Worm (Caenorhabditis elegans) whole organism, L1 larva: ENCODE data around the gene C07B5.2.

Experiments
- C04F5.9 ChIP-seq: sonication (generic microtip); optimal IDR thresholded peaks from 2 replicates; lab custom pipeline; 2016; ENCODE audit warnings: missing genetic modification characterization, missing compliant biosample characterization
- C34B4.2 ChIP-seq: sonication (generic microtip); optimal IDR thresholded peaks from 2 replicates; lab custom pipeline; 2017; ENCODE audit warnings: mild to moderate bottlenecking, missing genetic modification characterization, missing compliant biosample characterization
- F16B12.6 ChIP-seq: fragments of 150-350 bp; optimal IDR thresholded peaks from 2 replicates; lab custom pipeline; 2014; ENCODE audit warnings: missing biosample characterization, missing genetic modification characterization
- Y116A8C.19 ChIP-seq: sonication (generic microtip); optimal IDR thresholded peaks from 2 replicates; lab custom pipeline; 2016; ENCODE audit warnings: missing compliant biosample characterization, missing genetic modification characterization, borderline replicate concordance
- aha-1 ChIP-seq: fragments of 150-350 bp; optimal IDR thresholded peaks from 2 replicates; lab custom pipeline; 2014; ENCODE audit warnings: missing biosample characterization, missing genetic modification characterization
- aly-2 ChIP-seq: fragments of 150-350 bp; optimal IDR thresholded peaks from 2 replicates; lab custom pipeline; 2014; ENCODE audit warnings: missing biosample characterization, missing genetic modification characterization
- ama-1 ChIP-seq: fragments of 150-350 bp; optimal IDR thresholded peaks from 2 replicates; lab custom pipeline; 2014
- blmp-1 ChIP-seq: fragments of 150-350 bp; optimal IDR thresholded peaks from 2 replicates; lab custom pipeline; 2014; ENCODE audit warnings: missing biosample characterization, missing genetic modification characterization
- ceh-8 ChIP-seq: fragments of 200-800 bp; sonication (Bioruptor generic); optimal IDR thresholded peaks from 2 replicates; lab custom pipeline; 2018; ENCODE audit warnings: mild to moderate bottlenecking, missing genetic modification characterization, moderate library complexity, missing compliant biosample characterization
- ceh-90 ChIP-seq: sonication (generic microtip); optimal IDR thresholded peaks from 2 replicates; lab custom pipeline; 2016; ENCODE audit warnings: missing genetic modification characterization, missing compliant biosample characterization
- dsc-1 ChIP-seq: sonication (generic microtip); optimal IDR thresholded peaks from 2 replicates; lab custom pipeline; 2016; ENCODE audit warnings: mild to moderate bottlenecking, missing genetic modification characterization, missing compliant biosample characterization
- elt-2 ChIP-seq: sonication (generic microtip); optimal IDR thresholded peaks from 2 replicates; lab custom pipeline; 2016; ENCODE audit warnings: missing genetic modification characterization, mild to moderate bottlenecking, inconsistent platforms, missing compliant biosample characterization, missing genetic modification reagents
- elt-3 ChIP-seq, 6 experiments: fragments of 150-350 bp in 1 of 6; sonication (generic microtip); optimal IDR thresholded peaks; 2 replicates each; lab custom pipeline; 2017 to 2018; ENCODE audit warnings: missing biosample characterization in 6 of 6, missing genetic modification characterization in 6 of 6, inconsistent platforms in 1 of 6
- fkh-10 ChIP-seq: sonication (generic microtip); optimal IDR thresholded peaks from 2 replicates; lab custom pipeline; 2017; ENCODE audit warnings: missing biosample characterization, missing genetic modification reagents, missing genetic modification characterization
- fkh-4 ChIP-seq: sonication (generic microtip); optimal IDR thresholded peaks from 2 replicates; lab custom pipeline; 2016; ENCODE audit warnings: missing compliant biosample characterization, missing genetic modification characterization, borderline replicate concordance
- fkh-8 ChIP-seq: sonication (generic microtip); optimal IDR thresholded peaks from 2 replicates; lab custom pipeline; 2016; ENCODE audit warnings: mild to moderate bottlenecking, missing genetic modification characterization, missing compliant biosample characterization
- fos-1 ChIP-seq: fragments of 150-350 bp; optimal IDR thresholded peaks from 2 replicates; lab custom pipeline; 2014; ENCODE audit warnings: missing biosample characterization, missing genetic modification characterization
- grh-1 ChIP-seq: fragments of 200-800 bp; sonication (Bioruptor generic); IDR thresholded peaks from 2 replicates; pipeline ENCODE4 v1.3.6; 2022; ENCODE audit warnings: missing genetic modification reagents, missing genetic modification characterization, missing compliant biosample characterization
- hpl-2 ChIP-seq: fragments of 150-350 bp; optimal IDR thresholded peaks from 2 replicates; lab custom pipeline; 2014; ENCODE audit warnings: missing biosample characterization, missing genetic modification reagents, missing genetic modification characterization
- irx-1 ChIP-seq: sonication (generic microtip); optimal IDR thresholded peaks from 2 replicates; lab custom pipeline; 2016; ENCODE audit warnings: missing genetic modification characterization, missing compliant biosample characterization
- lin-14 ChIP-seq: fragments of 200-800 bp; sonication (Bioruptor generic); optimal IDR thresholded peaks from 2 replicates; lab custom pipeline; 2018; ENCODE audit warnings: mild to moderate bottlenecking, missing genetic modification characterization, moderate library complexity, missing compliant biosample characterization
- lin-35 ChIP-seq, 2 experiments: fragments of 150-350 bp; optimal IDR thresholded peaks; 2 replicates each; lab custom pipeline; 2014; ENCODE audit warnings: missing biosample characterization in 2 of 2, missing genetic modification characterization in 2 of 2, missing genetic modification reagents in 2 of 2
- mdl-1 ChIP-seq, 2 experiments: fragments of 150-350 bp; optimal IDR thresholded peaks; 2 replicates each; lab custom pipeline; 2014 to 2017; ENCODE audit warnings: missing biosample characterization in 2 of 2, missing genetic modification characterization in 2 of 2, inconsistent platforms in 1 of 2
- mep-1 ChIP-seq: fragments of 150-350 bp; optimal IDR thresholded peaks from 2 replicates; lab custom pipeline; 2014; ENCODE audit warnings: missing biosample characterization, missing genetic modification characterization
- nhr-20 ChIP-seq: sonication (generic microtip); optimal IDR thresholded peaks from 2 replicates; lab custom pipeline; 2016; ENCODE audit warnings: mild to moderate bottlenecking, missing genetic modification characterization, missing compliant biosample characterization
- nhr-47 ChIP-seq: sonication (generic microtip); optimal IDR thresholded peaks from 2 replicates; lab custom pipeline; 2016; ENCODE audit warnings: mild to moderate bottlenecking, missing genetic modification characterization, moderate library complexity, missing compliant biosample characterization
- nhr-71 ChIP-seq: sonication (generic microtip); optimal IDR thresholded peaks from 2 replicates; lab custom pipeline; 2016; ENCODE audit warnings: mild to moderate bottlenecking, missing genetic modification characterization, moderate library complexity, missing compliant biosample characterization
- nhr-76 ChIP-seq: sonication (generic microtip); optimal IDR thresholded peaks from 2 replicates; lab custom pipeline; 2017; ENCODE audit warnings: missing biosample characterization, missing genetic modification characterization
- nhr-77 ChIP-seq: fragments of 150-350 bp; optimal IDR thresholded peaks from 2 replicates; lab custom pipeline; 2014; ENCODE audit warnings: missing biosample characterization, missing genetic modification characterization
- nhr-84 ChIP-seq: sonication (generic microtip); optimal IDR thresholded peaks from 2 replicates; lab custom pipeline; 2017; ENCODE audit warnings: missing biosample characterization, missing genetic modification characterization
- nhr-85 ChIP-seq: sonication (generic microtip); peaks from one replicate; lab custom pipeline; 2016; ENCODE audit warnings: missing genetic modification characterization, inconsistent platforms, missing compliant biosample characterization
- nhr-90 ChIP-seq: sonication (generic microtip); optimal IDR thresholded peaks from 2 replicates; lab custom pipeline; 2016; ENCODE audit warnings: mild to moderate bottlenecking, missing genetic modification characterization, missing compliant biosample characterization; ENCODE audit not compliant: poor library complexity
- pag-3 ChIP-seq: sonication (generic microtip); optimal IDR thresholded peaks from 2 replicates; lab custom pipeline; 2017; ENCODE audit warnings: missing genetic modification characterization, mild to moderate bottlenecking, missing compliant biosample characterization, antibody characterized with exemption, borderline replicate concordance; ENCODE audit not compliant: insufficient read depth
- rnt-1 ChIP-seq: sonication (generic microtip); optimal IDR thresholded peaks from 2 replicates; lab custom pipeline; 2016; ENCODE audit warnings: mild to moderate bottlenecking, missing genetic modification characterization, moderate library complexity, missing compliant biosample characterization
- skn-1 ChIP-seq: fragments of 150-350 bp; optimal IDR thresholded peaks from 2 replicates; lab custom pipeline; 2014; ENCODE audit warnings: missing biosample characterization, missing genetic modification characterization
- snpc-4 ChIP-seq: fragments of 150-350 bp; optimal IDR thresholded peaks from 2 replicates; lab custom pipeline; 2014; ENCODE audit warnings: missing biosample characterization, missing genetic modification characterization
- snu-23 ChIP-seq: sonication (generic microtip); optimal IDR thresholded peaks from 2 replicates; lab custom pipeline; 2016; ENCODE audit warnings: missing genetic modification characterization, missing compliant biosample characterization
- sox-4 ChIP-seq: sonication (generic microtip); optimal IDR thresholded peaks from 2 replicates; lab custom pipeline; 2016; ENCODE audit warnings: missing genetic modification characterization, missing compliant biosample characterization
- sptf-1 ChIP-seq: fragments of 150-350 bp; optimal IDR thresholded peaks from 2 replicates; lab custom pipeline; 2014; ENCODE audit warnings: missing biosample characterization, missing genetic modification characterization
- tbx-2 ChIP-seq: sonication (generic microtip); optimal IDR thresholded peaks from 2 replicates; lab custom pipeline; 2016; ENCODE audit warnings: missing genetic modification characterization, missing compliant biosample characterization
- unc-130 ChIP-seq: fragments of 150-350 bp; optimal IDR thresholded peaks from 2 replicates; lab custom pipeline; 2017; ENCODE audit warnings: missing biosample characterization, missing genetic modification characterization, inconsistent platforms
- unc-30 ChIP-seq: sonication (generic microtip); optimal IDR thresholded peaks from 2 replicates; lab custom pipeline; 2017; ENCODE audit warnings: missing biosample characterization, missing genetic modification characterization
- unc-86 ChIP-seq: sonication (generic microtip); optimal IDR thresholded peaks from 2 replicates; lab custom pipeline; 2016; ENCODE audit warnings: missing genetic modification characterization, missing compliant biosample characterization
- unc-98 ChIP-seq: fragments of 200-800 bp; sonication (Bioruptor generic); IDR thresholded peaks from 2 replicates; pipeline ENCODE4 v1.3.6; 2022; ENCODE audit warnings: missing genetic modification characterization, missing compliant biosample characterization
- vab-15 ChIP-seq: sonication (generic microtip); optimal IDR thresholded peaks from 2 replicates; lab custom pipeline; 2017; ENCODE audit warnings: missing genotype, mild to moderate bottlenecking, missing genetic modification characterization, missing compliant biosample characterization
- xbp-1 ChIP-seq: sonication (generic microtip); optimal IDR thresholded peaks from 2 replicates; lab custom pipeline; 2016; ENCODE audit warnings: missing genetic modification characterization, missing compliant biosample characterization
- zag-1 ChIP-seq: fragments of 150-350 bp; optimal IDR thresholded peaks from 2 replicates; lab custom pipeline; 2014; ENCODE audit warnings: missing biosample characterization, missing genetic modification characterization
- zip-4 ChIP-seq: fragments of 200-800 bp; sonication (Bioruptor generic); optimal IDR thresholded peaks from 2 replicates; lab custom pipeline; 2018; ENCODE audit warnings: mild to moderate bottlenecking, missing genetic modification characterization, moderate library complexity, missing compliant biosample characterization

C07B5.2 gene

ce11 chrX:9529360-9529759 lies 12.4 kb upstream of the C07B5.2 start, which contains the start of gene C07B5.4:
C07B5.4 (plus strand) TSS chrX:9529660.
- TF ChIP-seq xbp-1 (tag; lab: Kevin White, UChicago) (no peak), nhr-85 (tag; lab: Kevin White, UChicago) (peak; percentile 38), snpc-4 (no peak), aly-2 (tag; lab: Kevin White, UChicago) (no peak)

- no peak for TF ChIP-seq fkh-4 (tag; lab: Kevin White, UChicago)
- no peak for TF ChIP-seq zag-1 (tag; lab: Kevin White, UChicago)
- no peak for TF ChIP-seq elt-2 (tag; lab: Kevin White, UChicago)
- TF ChIP-seq mep-1 (tag; lab: Kevin White, UChicago), result peak; percentile 2
- TF ChIP-seq aha-1, result no peak
- TF ChIP-seq nhr-20 (tag; lab: Kevin White, UChicago), result peak; percentile 63
- TF ChIP-seq lin-14 (GFP tag; lab: Kevin White, UChicago), result peak; percentile 37
- TF ChIP-seq unc-98 (GFP tag; lab: Robert Waterston, UW), result no peak
- peak; percentile 46 for TF ChIP-seq snu-23 (GFP tag; lab: Kevin White, UChicago)
- no peak for TF ChIP-seq zip-4 (GFP tag; lab: Kevin White, UChicago)
- TF ChIP-seq nhr-77 (tag; lab: Kevin White, UChicago), result no peak
- TF ChIP-seq tbx-2 (tag; lab: Kevin White, UChicago), result peak; percentile 4
- peak in 1 of 2 experiments; percentile 38 for TF ChIP-seq lin-35 (GFP tag; optimal IDR thresholded peaks at IDR 0.05; lab: Kevin White, UChicago)
- no peak for TF ChIP-seq fkh-10
- peak in 1 of 2 experiments; percentile 5 for TF ChIP-seq mdl-1 (tag; optimal IDR thresholded peaks at IDR 0.05; lab: Kevin White, UChicago)
- no peak for TF ChIP-seq C34B4.2 (tag; lab: Kevin White, UChicago)
- TF ChIP-seq nhr-76 (tag; lab: Kevin White, UChicago), result no peak
- TF ChIP-seq blmp-1, result peak; percentile 85
- no peak for TF ChIP-seq sox-4 (tag; lab: Kevin White, UChicago)
- TF ChIP-seq ceh-90 (tag; lab: Kevin White, UChicago), result no peak
- TF ChIP-seq F16B12.6, result no peak
- peak; percentile 10 for TF ChIP-seq skn-1 (tag; lab: Kevin White, UChicago)
- peak; percentile 39 for TF ChIP-seq nhr-71 (tag; lab: Kevin White, UChicago)
- no peak for TF ChIP-seq ama-1
- no peak for TF ChIP-seq pag-3 (tag; lab: Kevin White, UChicago)
- TF ChIP-seq unc-30, result no peak
- TF ChIP-seq nhr-90 (tag; lab: Kevin White, UChicago), result peak; percentile 26
- TF ChIP-seq irx-1, result peak; percentile 25
- TF ChIP-seq nhr-85 (tag; lab: Kevin White, UChicago), result peak; percentile 86
- TF ChIP-seq sptf-1 (tag; lab: Kevin White, UChicago), result no peak
- TF ChIP-seq elt-3 (tag; optimal IDR thresholded peaks at IDR 0.05; lab: Kevin White, UChicago), result peak in 3 of 6 experiments; percentile 24 to 76 (median 51)
- no peak for TF ChIP-seq unc-130 (tag; lab: Kevin White, UChicago)
- no peak for TF ChIP-seq fkh-8
- no peak for TF ChIP-seq unc-86 (tag; lab: Kevin White, UChicago)
- TF ChIP-seq ceh-8 (GFP tag; lab: Kevin White, UChicago), result no peak
These were observed 10.9 kb upstream of the C07B5.2 start for ce11 chrX:9527898-9528297.

ce11 chrX:9523118-9523517 lies 6.1 kb upstream of the C07B5.2 start, which contains the start of gene C07B5.3:
C07B5.3 (minus strand) TSS chrX:9523218.
- TF ChIP-seq hpl-2 (GFP tag; lab: Kevin White, UChicago) (no peak), C04F5.9 (tag; lab: Kevin White, UChicago) (no peak), fos-1 (tag; lab: Kevin White, UChicago) (no peak), nhr-77 (tag; lab: Kevin White, UChicago) (no peak), vab-15 (no peak), nhr-84 (no peak), ceh-8 (GFP tag; lab: Kevin White, UChicago) (no peak), dsc-1 (tag; lab: Kevin White, UChicago) (no peak), snu-23 (GFP tag; lab: Kevin White, UChicago) (no peak), ceh-90 (tag; lab: Kevin White, UChicago) (no peak), fkh-8 (no peak), pag-3 (tag; lab: Kevin White, UChicago) (no peak), mdl-1 (tag; optimal IDR thresholded peaks at IDR 0.05; lab: Kevin White, UChicago) (no peak), nhr-47 (tag; lab: Kevin White, UChicago) (no peak), rnt-1 (tag; lab: Kevin White, UChicago) (no peak), elt-3 (tag; optimal IDR thresholded peaks at IDR 0.05; lab: Kevin White, UChicago) (no peak), fkh-10 (no peak), grh-1 (GFP tag; lab: Robert Waterston, UW) (no peak), lin-14 (GFP tag; lab: Kevin White, UChicago) (no peak), Y116A8C.19 (tag; lab: Kevin White, UChicago) (no peak)
- TF ChIP-seq, all 84 proteins: peak for 0
